Worm (Caenorhabditis elegans): ENCODE results near the gene C16E9.2.

C16E9.2 gene

ce11 chrX:6937742-6938141, 2.2 kb downstream of the C16E9.2 start:
- TF ChIP-seq ceh-31 (tag; optimal IDR thresholded peaks at IDR 0.05) = no peak
- no peak for TF ChIP-seq ceh-22 (tag; optimal IDR thresholded peaks at IDR 0.05)
- no peak for TF ChIP-seq hlh-15 (tag; optimal IDR thresholded peaks at IDR 0.05)
- TF ChIP-seq sox-4 (tag; optimal IDR thresholded peaks at IDR 0.05) = no peak
- no peak for TF ChIP-seq C08G9.2 (tag; optimal IDR thresholded peaks at IDR 0.05)
- no peak for TF ChIP-seq ceh-45 (GFP tag; IDR thresholded peaks at IDR 0.05)
- TF ChIP-seq unc-55 (GFP tag; optimal IDR thresholded peaks at IDR 0.05) = no peak
- no peak for TF ChIP-seq hlh-8 (tag; optimal IDR thresholded peaks at IDR 0.05)
- no peak for TF ChIP-seq pag-3 (tag; optimal IDR thresholded peaks at IDR 0.05; ENCODE audit: borderline replicate concordance)

- TF ChIP-seq syd-9 (tag; optimal IDR thresholded peaks at IDR 0.05) = no peak
- TF ChIP-seq elt-4 (tag; optimal IDR thresholded peaks at IDR 0.05) = no peak
- no peak for TF ChIP-seq dmd-4 (tag; optimal IDR thresholded peaks at IDR 0.05; ENCODE audit: borderline replicate concordance)
- no peak for TF ChIP-seq ceh-9 (tag; optimal IDR thresholded peaks at IDR 0.05)
- no peak for TF ChIP-seq nhr-11 (tag; optimal IDR thresholded peaks at IDR 0.05)
- no peak for TF ChIP-seq ttx-3 (tag; optimal IDR thresholded peaks at IDR 0.05)
- no peak for TF ChIP-seq madf-2 (tag; optimal IDR thresholded peaks at IDR 0.05)
- TF ChIP-seq nfya-1 (tag; optimal IDR thresholded peaks at IDR 0.05) = no peak
- TF ChIP-seq hlh-15 (tag; optimal IDR thresholded peaks at IDR 0.05) = no peak
- no peak for TF ChIP-seq pat-9 (tag; optimal IDR thresholded peaks at IDR 0.05)
- no peak for TF ChIP-seq eyg-1 (tag; optimal IDR thresholded peaks at IDR 0.05)
- no peak for TF ChIP-seq lim-6 (tag; optimal IDR thresholded peaks at IDR 0.05)
Observed at ce11 chrX:6939917-6940316, 4.4 kb downstream of the C16E9.2 start, which contains the start of gene C16E9.1. Gene C16E9.1 (plus strand): TSS chrX:6940217.

- TF ChIP-seq pat-9 (tag; optimal IDR thresholded peaks at IDR 0.05) = no peak
- TF ChIP-seq pqm-1 (tag; optimal IDR thresholded peaks at IDR 0.05) = no peak
- TF ChIP-seq ref-2 (tag; optimal IDR thresholded peaks at IDR 0.05) = no peak
- TF ChIP-seq ceh-2 (tag; optimal IDR thresholded peaks at IDR 0.05) = no peak
- TF ChIP-seq unc-55 (GFP tag; optimal IDR thresholded peaks at IDR 0.05) = no peak
- no peak for TF ChIP-seq C38D4.7 (GFP tag; optimal IDR thresholded peaks at IDR 0.05)
- TF ChIP-seq sox-4 (tag; optimal IDR thresholded peaks at IDR 0.05) = no peak
- TF ChIP-seq sdc-2 (tag; optimal IDR thresholded peaks at IDR 0.05) = no peak
- no peak for TF ChIP-seq odd-2 (tag; optimal IDR thresholded peaks at IDR 0.05)
- no peak for TF ChIP-seq ceh-6 (GFP tag; optimal IDR thresholded peaks at IDR 0.05)
- no peak for TF ChIP-seq C08G9.2 (tag; optimal IDR thresholded peaks at IDR 0.05)
- no peak for TF ChIP-seq ceh-18 (tag; optimal IDR thresholded peaks at IDR 0.05)
- TF ChIP-seq hlh-30 (tag; optimal IDR thresholded peaks at IDR 0.05; ENCODE audit: insufficient read depth) = no peak
- no peak for TF ChIP-seq ahr-1 (tag; optimal IDR thresholded peaks at IDR 0.05)
- TF ChIP-seq tbx-2 (tag; optimal IDR thresholded peaks at IDR 0.05) = no peak
- TF ChIP-seq fkh-6 (tag; optimal IDR thresholded peaks at IDR 0.05) = no peak
Observed at ce11 chrX:6940775-6941174, 5.2 kb downstream of the C16E9.2 start.

- TF ChIP-seq sox-4 (tag; optimal IDR thresholded peaks at IDR 0.05) = no peak
- no peak for TF ChIP-seq Y22D7AL.16 (tag; optimal IDR thresholded peaks at IDR 0.05)
- TF ChIP-seq pag-3 (tag; optimal IDR thresholded peaks at IDR 0.05; ENCODE audit: borderline replicate concordance) = no peak
- TF ChIP-seq eyg-1 (tag; optimal IDR thresholded peaks at IDR 0.05) = no peak
- no peak for TF ChIP-seq ceh-22 (tag; optimal IDR thresholded peaks at IDR 0.05)
- TF ChIP-seq hlh-15 (tag; optimal IDR thresholded peaks at IDR 0.05) = no peak
- TF ChIP-seq npax-4 (tag; optimal IDR thresholded peaks at IDR 0.05) = no peak
- TF ChIP-seq pat-9 (tag; optimal IDR thresholded peaks at IDR 0.05) = no peak
- TF ChIP-seq unc-3 (GFP tag; conservative IDR thresholded peaks at IDR 0.05) = no peak
- no peak for TF ChIP-seq unc-3 (tag; optimal IDR thresholded peaks at IDR 0.05)
- TF ChIP-seq ztf-16 (tag; optimal IDR thresholded peaks at IDR 0.05) = no peak
- no peak for TF ChIP-seq ceh-9 (tag; optimal IDR thresholded peaks at IDR 0.05)
- no peak for TF ChIP-seq pha-4 (tag; optimal IDR thresholded peaks at IDR 0.05)
- no peak for TF ChIP-seq C08G9.2 (tag; optimal IDR thresholded peaks at IDR 0.05)
- TF ChIP-seq unc-42 (tag; optimal IDR thresholded peaks at IDR 0.05) = no peak
- TF ChIP-seq C38D4.7 (GFP tag; optimal IDR thresholded peaks at IDR 0.05) = no peak
- TF ChIP-seq lim-6 (tag; optimal IDR thresholded peaks at IDR 0.05) = no peak
- no peak for TF ChIP-seq F13H6.1 (tag; optimal IDR thresholded peaks at IDR 0.05)
- TF ChIP-seq K02D7.2 (tag; optimal IDR thresholded peaks at IDR 0.05) = no peak
- no peak for TF ChIP-seq unc-86 (tag; optimal IDR thresholded peaks at IDR 0.05)
- no peak for TF ChIP-seq ama-1 (optimal IDR thresholded peaks at IDR 0.05)
Observed at ce11 chrX:6941711-6942110, 6.2 kb downstream of the C16E9.2 start.

Data from whole organism, late embryonic.